Worm (Caenorhabditis elegans) whole organism, young adult: ENCODE results near the gene srt-33.

Experiments used
- B0336.3 ChIP-seq: fragments of 200-800 bp; sonication (Bioruptor generic); IDR thresholded peaks from 2 replicates; pipeline ENCODE4 v1.3.6; 2022; ENCODE audit warnings: missing genetic modification characterization, missing compliant biosample characterization
- F22D6.2 ChIP-seq: sonication (generic microtip); optimal IDR thresholded peaks from 2 replicates; lab custom pipeline; 2016; ENCODE audit warnings: mild to moderate bottlenecking, missing genetic modification characterization, missing compliant biosample characterization
- F39B2.1 ChIP-seq: fragments of 200-800 bp; sonication (Bioruptor generic); IDR thresholded peaks from 2 replicates; pipeline ENCODE4 v1.3.6; 2022; ENCODE audit warnings: missing genetic modification reagents, missing genetic modification characterization, missing compliant biosample characterization
- F52B5.7 ChIP-seq: sonication (generic microtip); optimal IDR thresholded peaks from 2 replicates; lab custom pipeline; 2016; ENCODE audit warnings: mild to moderate bottlenecking, missing genetic modification characterization, missing compliant biosample characterization
- F57A8.1 ChIP-seq: fragments of 200-800 bp; sonication (Bioruptor generic); optimal IDR thresholded peaks from 2 replicates; lab custom pipeline; 2018; ENCODE audit warnings: mild to moderate bottlenecking, missing genetic modification characterization, moderate library complexity, missing compliant biosample characterization
- Y53F4B.3 ChIP-seq: fragments of 200-800 bp; sonication (Bioruptor generic); IDR thresholded peaks from 2 replicates; pipeline ENCODE4 v1.3.6; 2022; ENCODE audit warnings: missing genetic modification reagents, missing genetic modification characterization, missing compliant biosample characterization
- Y95B8A.8 ChIP-seq: fragments of 200-800 bp; sonication (Bioruptor generic); IDR thresholded peaks from 2 replicates; pipeline ENCODE4 v1.3.6; 2022; ENCODE audit warnings: missing genetic modification reagents, missing genetic modification characterization, missing compliant biosample characterization
- atf-7 ChIP-seq: sonication (generic microtip); optimal IDR thresholded peaks from 2 replicates; lab custom pipeline; 2017; ENCODE audit warnings: mild to moderate bottlenecking, missing genetic modification characterization, missing compliant biosample characterization
- athp-1 ChIP-seq: sonication (generic microtip); optimal IDR thresholded peaks from 2 replicates; lab custom pipeline; 2017; ENCODE audit warnings: mild to moderate bottlenecking, missing genetic modification characterization, missing compliant biosample characterization
- attf-5 ChIP-seq: fragments of 200-800 bp; sonication (Bioruptor generic); optimal IDR thresholded peaks from 2 replicates; lab custom pipeline; 2018; ENCODE audit warnings: mild to moderate bottlenecking, missing genetic modification characterization, missing compliant biosample characterization
- cebp-1 ChIP-seq, 2 experiments: fragments of 200-800 bp in 1 of 2; sonication (Bioruptor generic) in 1 of 2; sonication (generic microtip) in 1 of 2; IDR thresholded peaks in 1 of 2; optimal IDR thresholded peaks in 1 of 2; 2 replicates each; pipeline versions ENCODE4 v1.3.6 to Lab custom; 2017 to 2022; ENCODE audit warnings: missing compliant biosample characterization in 2 of 2, missing genetic modification characterization in 2 of 2, mild to moderate bottlenecking in 1 of 2, missing genetic modification reagents in 1 of 2, moderate library complexity in 1 of 2
- egl-18 ChIP-seq: fragments of 200-800 bp; sonication (Bioruptor generic); IDR thresholded peaks from 2 replicates; pipeline ENCODE4 v1.3.6; 2022; ENCODE audit warnings: missing genetic modification reagents, missing genetic modification characterization, missing compliant biosample characterization
- egrh-3 ChIP-seq: fragments of 200-800 bp; sonication (Bioruptor generic); IDR thresholded peaks from 2 replicates; pipeline ENCODE4 v1.3.6; 2022; ENCODE audit warnings: missing genetic modification reagents, missing genetic modification characterization, missing compliant biosample characterization
- hlh-12 ChIP-seq: sonication (generic microtip); optimal IDR thresholded peaks from 2 replicates; lab custom pipeline; 2016; ENCODE audit warnings: missing genetic modification characterization, missing compliant biosample characterization
- hmg-1.2 ChIP-seq: fragments of 200-800 bp; sonication (Bioruptor generic); IDR thresholded peaks from 2 replicates; pipeline ENCODE4 v1.3.6; 2022; ENCODE audit warnings: missing genetic modification reagents, missing genetic modification characterization, missing compliant biosample characterization
- hmg-20 ChIP-seq: fragments of 200-800 bp; sonication (Bioruptor generic); IDR thresholded peaks from 2 replicates; pipeline ENCODE4 v1.3.6; 2022; ENCODE audit warnings: missing genetic modification reagents, missing genetic modification characterization, missing compliant biosample characterization
- hsf-1 ChIP-seq: fragments of 200-800 bp; sonication (Bioruptor generic); IDR thresholded peaks from 2 replicates; pipeline ENCODE4 v1.3.6; 2022; ENCODE audit warnings: missing genetic modification reagents, missing genetic modification characterization, missing compliant biosample characterization
- lin-26 ChIP-seq: fragments of 200-800 bp; sonication (Bioruptor generic); IDR thresholded peaks from 2 replicates; pipeline ENCODE4 v1.3.6; 2022; ENCODE audit warnings: missing genetic modification reagents, missing genetic modification characterization, missing compliant biosample characterization
- lin-40 ChIP-seq: sonication (generic microtip); optimal IDR thresholded peaks from 2 replicates; lab custom pipeline; 2016; ENCODE audit warnings: missing genetic modification characterization, mild to moderate bottlenecking, missing compliant biosample characterization, missing genotype, missing genetic modification reagents
- madf-10 ChIP-seq: sonication (generic microtip); optimal IDR thresholded peaks from 2 replicates; lab custom pipeline; 2016; ENCODE audit warnings: mild to moderate bottlenecking, missing genetic modification characterization, missing compliant biosample characterization
- madf-3 ChIP-seq: fragments of 200-800 bp; sonication (Bioruptor generic); IDR thresholded peaks from 2 replicates; pipeline ENCODE4 v1.3.6; 2022; ENCODE audit warnings: missing genetic modification reagents, missing genetic modification characterization, missing compliant biosample characterization
- mel-28 ChIP-seq: sonication (generic microtip); optimal IDR thresholded peaks from 2 replicates; lab custom pipeline; 2016; ENCODE audit warnings: borderline replicate concordance, mild to moderate bottlenecking, missing genetic modification characterization, missing compliant biosample characterization
- nfya-1 ChIP-seq: sonication (generic microtip); optimal IDR thresholded peaks from 2 replicates; lab custom pipeline; 2017; ENCODE audit warnings: antibody characterized with exemption, missing compliant biosample characterization, missing genetic modification characterization, borderline replicate concordance; ENCODE audit not compliant: insufficient read depth
- nfya-2 ChIP-seq: fragments of 200-800 bp; sonication (Bioruptor generic); IDR thresholded peaks from 2 replicates; pipeline ENCODE4 v1.3.6; 2022; ENCODE audit warnings: missing genetic modification reagents, missing genetic modification characterization, missing compliant biosample characterization
- nfyb-1 ChIP-seq: fragments of 200-800 bp; sonication (Bioruptor generic); IDR thresholded peaks from 2 replicates; pipeline ENCODE4 v1.3.6; 2022; ENCODE audit warnings: missing genetic modification reagents, missing genetic modification characterization, missing compliant biosample characterization
- nhr-27 ChIP-seq: fragments of 200-800 bp; sonication (Bioruptor generic); optimal IDR thresholded peaks from 2 replicates; lab custom pipeline; 2018; ENCODE audit warnings: mild to moderate bottlenecking, missing genetic modification characterization, moderate library complexity, missing compliant biosample characterization
- nhr-90 ChIP-seq: sonication (generic microtip); optimal IDR thresholded peaks from 2 replicates; lab custom pipeline; 2016; ENCODE audit warnings: missing genotype, mild to moderate bottlenecking, missing genetic modification characterization, missing compliant biosample characterization
- pbrm-1 ChIP-seq: fragments of 200-800 bp; sonication (Bioruptor generic); IDR thresholded peaks from 2 replicates; pipeline ENCODE4 v1.3.6; 2022; ENCODE audit warnings: missing genetic modification reagents, missing genetic modification characterization, missing compliant biosample characterization
- sdz-38 ChIP-seq: sonication (generic microtip); optimal IDR thresholded peaks from 2 replicates; lab custom pipeline; 2016; ENCODE audit warnings: missing genotype, missing genetic modification characterization, missing compliant biosample characterization
- sea-2 ChIP-seq: fragments of 200-800 bp; sonication (Bioruptor generic); IDR thresholded peaks from 2 replicates; pipeline ENCODE4 v1.3.6; 2022; ENCODE audit warnings: missing genetic modification characterization, missing compliant biosample characterization
- snpc-3.4 ChIP-seq: sonication (generic microtip); optimal IDR thresholded peaks from 2 replicates; lab custom pipeline; 2017; ENCODE audit warnings: missing genetic modification characterization, mild to moderate bottlenecking, missing compliant biosample characterization, antibody characterized with exemption, moderate library complexity, missing genotype, missing genetic modification reagents
- sptf-2 ChIP-seq: fragments of 200-800 bp; sonication (Bioruptor generic); optimal IDR thresholded peaks from 2 replicates; lab custom pipeline; 2018; ENCODE audit warnings: mild to moderate bottlenecking, missing genetic modification characterization, missing compliant biosample characterization
- zfh-2 ChIP-seq: fragments of 200-800 bp; sonication (Bioruptor generic); conservative IDR thresholded peaks from 2 replicates; pipeline ENCODE4 v1.3.6; 2022; ENCODE audit warnings: missing genetic modification reagents, missing genetic modification characterization, missing compliant biosample characterization
- zim-3 ChIP-seq: sonication (generic microtip); optimal IDR thresholded peaks from 2 replicates; lab custom pipeline; 2017; ENCODE audit warnings: mild to moderate bottlenecking, missing genetic modification characterization, moderate library complexity, missing compliant biosample characterization
- ztf-3 ChIP-seq: fragments of 200-800 bp; sonication (Bioruptor generic); optimal IDR thresholded peaks from 2 replicates; lab custom pipeline; 2018; ENCODE audit warnings: mild to moderate bottlenecking, missing genetic modification characterization, missing compliant biosample characterization

The srt-33 gene

DNA sequence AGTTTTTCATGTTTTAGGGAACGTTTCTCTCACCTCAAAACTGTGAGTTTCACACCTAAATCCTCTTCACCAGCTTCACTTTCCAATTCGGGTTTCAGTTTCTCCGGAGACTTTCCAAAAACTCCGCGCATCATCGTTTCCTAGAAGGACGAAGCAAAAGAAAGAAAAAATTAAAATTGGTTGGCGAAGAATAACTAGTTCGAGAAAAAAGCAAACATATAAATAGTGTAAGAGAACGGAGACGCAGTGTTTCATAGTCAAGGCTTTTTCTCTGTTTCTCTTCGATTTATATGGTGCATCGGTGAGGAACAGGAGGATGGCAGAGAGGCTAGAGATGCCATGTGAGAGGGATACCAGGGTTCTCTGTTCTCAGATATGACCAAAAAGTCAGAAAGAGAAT is 43.1 kb upstream of the srt-33 start, which contains the start of gene F47B8.3:
Gene F47B8.3, minus strand, starts transcription at position 261 of the 400 bp plus-strand sequence.
- TF ChIP-seq hmg-1.2 (GFP tag; lab: Robert Waterston, UW) = peak; percentile 75; the same call in 1 of the 2 replicates
- TF ChIP-seq cebp-1 (GFP tag; IDR thresholded peaks at IDR 0.05; lab: Robert Waterston, UW) = no peak
- peak; percentile 70 for TF ChIP-seq cebp-1 (tag; optimal IDR thresholded peaks at IDR 0.05; lab: Kevin White, UChicago)
- TF ChIP-seq nfya-2 (GFP tag; lab: Robert Waterston, UW) = no peak

DNA sequence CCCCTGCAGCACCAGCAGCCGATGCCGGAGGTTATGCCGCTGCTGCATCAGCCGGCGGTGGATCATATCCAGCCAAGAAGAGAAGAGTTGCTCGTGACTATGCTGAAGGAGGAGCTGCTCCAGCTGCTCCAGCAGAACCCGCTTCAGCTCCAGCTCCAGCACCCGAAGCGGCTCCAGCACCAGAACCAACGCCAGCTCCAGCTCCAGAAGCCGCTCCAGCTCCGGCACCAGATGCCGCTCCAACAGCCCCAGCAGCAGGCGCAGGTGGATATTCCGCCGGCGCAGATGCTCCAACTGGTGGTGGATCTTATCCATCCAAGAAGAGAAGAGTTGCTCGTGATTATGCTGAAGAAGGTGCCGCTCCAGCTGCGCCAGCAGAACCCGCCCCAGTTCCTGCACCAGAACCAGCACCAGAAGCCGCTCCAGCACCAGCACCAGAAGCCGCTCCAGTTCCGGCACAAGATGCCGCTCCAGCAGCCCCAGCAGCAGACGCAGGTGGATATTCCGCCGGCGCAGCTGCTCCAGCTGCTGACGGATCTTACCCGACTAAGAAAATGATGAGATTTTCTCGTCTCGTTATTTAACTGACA is 41.1 kb upstream of the srt-33 start:
- TF ChIP-seq egrh-3 (GFP tag; lab: Robert Waterston, UW) (peak; percentile 98), zim-3 (no peak), B0336.3 (GFP tag; lab: Robert Waterston, UW) (peak; percentile 31; the same call in 1 of the 2 replicates), F57A8.1 (GFP tag; lab: Kevin White, UChicago) (peak; percentile 31), pbrm-1 (GFP tag; lab: Robert Waterston, UW) (0 out of 2 replicates have a peak, but pooled peaks have one; percentile 14), hmg-20 (GFP tag; lab: Robert Waterston, UW) (no peak), zfh-2 (GFP tag; lab: Robert Waterston, UW) (peak; percentile 95), madf-10 (tag; lab: Kevin White, UChicago) (no peak), F52B5.7 (tag; lab: Kevin White, UChicago) (no peak), nhr-90 (tag; lab: Kevin White, UChicago) (no peak), F39B2.1 (GFP tag; lab: Robert Waterston, UW) (no peak), Y53F4B.3 (GFP tag; lab: Robert Waterston, UW) (no peak), nfyb-1 (0 out of 2 replicates have a peak, but pooled peaks have one; percentile 30), ztf-3 (no peak), cebp-1 (GFP tag; IDR thresholded peaks at IDR 0.05; lab: Robert Waterston, UW) (no peak), cebp-1 (tag; optimal IDR thresholded peaks at IDR 0.05; lab: Kevin White, UChicago) (peak; percentile 26), athp-1 (peak; percentile 15), attf-5 (peak; percentile 23), Y95B8A.8 (no peak), nfya-1 (tag; lab: Kevin White, UChicago) (no peak), lin-40 (tag; lab: Kevin White, UChicago) (no peak), sdz-38 (no peak), F22D6.2 (no peak), hsf-1 (GFP tag; lab: Robert Waterston, UW) (no peak), hlh-12 (tag; lab: Kevin White, UChicago) (no peak)

DNA sequence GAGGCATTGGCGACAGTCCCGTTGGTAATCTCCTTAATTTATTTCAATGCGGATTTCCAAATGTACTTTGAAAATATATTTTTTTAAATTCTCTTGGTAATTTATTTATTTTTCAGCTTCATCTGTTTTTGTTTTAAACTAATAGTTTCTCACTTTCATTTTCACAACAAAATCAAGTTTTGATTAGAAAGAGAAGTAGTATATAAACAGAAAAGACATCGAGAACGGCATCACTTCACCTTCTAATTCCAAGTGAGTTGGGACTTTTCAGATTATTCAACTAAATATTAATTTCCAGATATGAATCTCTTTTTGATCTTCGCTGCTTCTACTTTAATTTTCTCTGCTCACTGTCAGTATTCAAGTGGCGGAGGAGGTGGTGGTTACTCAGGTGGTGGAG is 40.6 kb upstream of the srt-33 start, which contains the start of gene F47B8.14:
Gene F47B8.14, plus strand, starts transcription at position 301 of the 400 bp plus-strand sequence.
- TF ChIP-seq nhr-27 = no peak
- no peak for TF ChIP-seq sea-2
- TF ChIP-seq lin-26 (GFP tag; lab: Robert Waterston, UW) = no peak
- no peak for TF ChIP-seq B0336.3 (GFP tag; lab: Robert Waterston, UW)
- no peak for TF ChIP-seq atf-7 (tag; lab: Kevin White, UChicago)
- TF ChIP-seq mel-28 (tag; lab: Kevin White, UChicago) = no peak
- TF ChIP-seq sptf-2 = no peak
- TF ChIP-seq egl-18 (GFP tag; lab: Robert Waterston, UW) = no peak
- no peak for TF ChIP-seq snpc-3.4 (tag; lab: Kevin White, UChicago)
- TF ChIP-seq madf-3 = no peak
- TF ChIP-seq hlh-12 (tag; lab: Kevin White, UChicago) = no peak
